Worm (Caenorhabditis elegans) whole organism, L1 larva: ENCODE measurements around the gene F37C12.10.

Experiments
- C04F5.9 ChIP-seq: sonication (generic microtip); optimal IDR thresholded peaks from 2 replicates; lab custom pipeline; 2016; ENCODE audit warnings: missing genetic modification characterization, missing compliant biosample characterization
- aly-2 ChIP-seq: fragments of 150-350 bp; optimal IDR thresholded peaks from 2 replicates; lab custom pipeline; 2014; ENCODE audit warnings: missing biosample characterization, missing genetic modification characterization
- blmp-1 ChIP-seq: fragments of 150-350 bp; optimal IDR thresholded peaks from 2 replicates; lab custom pipeline; 2014; ENCODE audit warnings: missing biosample characterization, missing genetic modification characterization
- ceh-8 ChIP-seq: fragments of 200-800 bp; sonication (Bioruptor generic); optimal IDR thresholded peaks from 2 replicates; lab custom pipeline; 2018; ENCODE audit warnings: mild to moderate bottlenecking, missing genetic modification characterization, moderate library complexity, missing compliant biosample characterization
- ceh-82 ChIP-seq, 3 experiments: fragments of 150-350 bp in 1 of 3; sonication (generic microtip) in 2 of 3; optimal IDR thresholded peaks; 2 replicates each; lab custom pipeline; 2014 to 2017; ENCODE audit warnings: missing biosample characterization in 3 of 3, missing genetic modification characterization in 3 of 3
- ces-1 ChIP-seq: fragments of 150-350 bp; optimal IDR thresholded peaks from 2 replicates; lab custom pipeline; 2014; ENCODE audit warnings: missing biosample characterization, missing genetic modification reagents, missing genetic modification characterization
- dpl-1 ChIP-seq, 3 experiments: fragments of 150-350 bp in 2 of 3; sonication (generic microtip) in 1 of 3; optimal IDR thresholded peaks; 2 replicates each; lab custom pipeline; 2014 to 2017; ENCODE audit warnings: missing biosample characterization in 3 of 3, missing genetic modification characterization in 3 of 3, missing genetic modification reagents in 3 of 3
- efl-1 ChIP-seq, 4 experiments: fragments of 150-350 bp; optimal IDR thresholded peaks in 3 of 4; peaks in 1 of 4; 1 replicate in 1 of 4; 2 replicates in 3 of 4; lab custom pipeline; 2014; ENCODE audit warnings: missing biosample characterization in 2 of 4, missing genetic modification characterization in 2 of 4, missing genetic modification reagents in 2 of 4
- egl-27 ChIP-seq, 2 experiments: fragments of 150-350 bp in 1 of 2; sonication (generic microtip); optimal IDR thresholded peaks; 3 replicates each; lab custom pipeline; 2017 to 2018; ENCODE audit warnings: missing biosample characterization in 2 of 2, missing genetic modification characterization in 2 of 2, missing genetic modification reagents in 2 of 2
- elt-2 ChIP-seq: sonication (generic microtip); optimal IDR thresholded peaks from 2 replicates; lab custom pipeline; 2016; ENCODE audit warnings: missing genetic modification characterization, mild to moderate bottlenecking, inconsistent platforms, missing compliant biosample characterization, missing genetic modification reagents
- fkh-8 ChIP-seq: sonication (generic microtip); optimal IDR thresholded peaks from 2 replicates; lab custom pipeline; 2016; ENCODE audit warnings: mild to moderate bottlenecking, missing genetic modification characterization, missing compliant biosample characterization
- fos-1 ChIP-seq: fragments of 150-350 bp; optimal IDR thresholded peaks from 2 replicates; lab custom pipeline; 2014; ENCODE audit warnings: missing biosample characterization, missing genetic modification characterization
- isw-1 ChIP-seq: fragments of 200-800 bp; sonication (Bioruptor generic); IDR thresholded peaks from 2 replicates; pipeline ENCODE4 v1.3.6; 2022; ENCODE audit warnings: missing genetic modification characterization, missing compliant biosample characterization
- jun-1 ChIP-seq: fragments of 150-350 bp; optimal IDR thresholded peaks from 2 replicates; lab custom pipeline; 2014; ENCODE audit warnings: missing biosample characterization, missing genetic modification reagents, missing genetic modification characterization
- lin-13 ChIP-seq: fragments of 150-350 bp; optimal IDR thresholded peaks from 2 replicates; lab custom pipeline; 2014; ENCODE audit warnings: missing biosample characterization, missing genetic modification reagents, missing genetic modification characterization
- lin-14 ChIP-seq: fragments of 200-800 bp; sonication (Bioruptor generic); optimal IDR thresholded peaks from 2 replicates; lab custom pipeline; 2018; ENCODE audit warnings: mild to moderate bottlenecking, missing genetic modification characterization, moderate library complexity, missing compliant biosample characterization
- lin-15B ChIP-seq: fragments of 150-350 bp; sonication (generic microtip); optimal IDR thresholded peaks from 3 replicates; lab custom pipeline; 2014; ENCODE audit warnings: missing biosample characterization, missing genetic modification characterization
- lin-35 ChIP-seq, 2 experiments: fragments of 150-350 bp; optimal IDR thresholded peaks; 2 replicates each; lab custom pipeline; 2014; ENCODE audit warnings: missing biosample characterization in 2 of 2, missing genetic modification characterization in 2 of 2, missing genetic modification reagents in 2 of 2
- lin-39 ChIP-seq: fragments of 150-350 bp; optimal IDR thresholded peaks from 2 replicates; lab custom pipeline; 2014; ENCODE audit warnings: missing biosample characterization, missing genetic modification reagents, missing genetic modification characterization
- lsy-2 ChIP-seq, 2 experiments: fragments of 150-350 bp; optimal IDR thresholded peaks; 2 replicates each; lab custom pipeline; 2014; ENCODE audit warnings: missing biosample characterization in 2 of 2, missing genetic modification characterization in 2 of 2
- mdl-1 ChIP-seq, 2 experiments: fragments of 150-350 bp; optimal IDR thresholded peaks; 2 replicates each; lab custom pipeline; 2014 to 2017; ENCODE audit warnings: missing biosample characterization in 2 of 2, missing genetic modification characterization in 2 of 2, inconsistent platforms in 1 of 2
- mef-2 ChIP-seq: fragments of 150-350 bp; optimal IDR thresholded peaks from 2 replicates; lab custom pipeline; 2014; ENCODE audit warnings: missing biosample characterization, missing genetic modification characterization
- mep-1 ChIP-seq: fragments of 150-350 bp; optimal IDR thresholded peaks from 2 replicates; lab custom pipeline; 2014; ENCODE audit warnings: missing biosample characterization, missing genetic modification characterization
- nhr-20 ChIP-seq: sonication (generic microtip); optimal IDR thresholded peaks from 2 replicates; lab custom pipeline; 2016; ENCODE audit warnings: mild to moderate bottlenecking, missing genetic modification characterization, missing compliant biosample characterization
- nhr-237 ChIP-seq: fragments of 150-350 bp; optimal IDR thresholded peaks from 2 replicates; lab custom pipeline; 2014; ENCODE audit warnings: missing biosample characterization, missing genetic modification characterization
- nhr-71 ChIP-seq: sonication (generic microtip); optimal IDR thresholded peaks from 2 replicates; lab custom pipeline; 2016; ENCODE audit warnings: mild to moderate bottlenecking, missing genetic modification characterization, moderate library complexity, missing compliant biosample characterization
- nhr-76 ChIP-seq: sonication (generic microtip); optimal IDR thresholded peaks from 2 replicates; lab custom pipeline; 2017; ENCODE audit warnings: missing biosample characterization, missing genetic modification characterization
- nhr-84 ChIP-seq: sonication (generic microtip); optimal IDR thresholded peaks from 2 replicates; lab custom pipeline; 2017; ENCODE audit warnings: missing biosample characterization, missing genetic modification characterization
- nhr-85 ChIP-seq: sonication (generic microtip); peaks from one replicate; lab custom pipeline; 2016; ENCODE audit warnings: missing genetic modification characterization, inconsistent platforms, missing compliant biosample characterization
- nhr-90 ChIP-seq: sonication (generic microtip); optimal IDR thresholded peaks from 2 replicates; lab custom pipeline; 2016; ENCODE audit warnings: mild to moderate bottlenecking, missing genetic modification characterization, missing compliant biosample characterization; ENCODE audit not compliant: poor library complexity
- pag-3 ChIP-seq: sonication (generic microtip); optimal IDR thresholded peaks from 2 replicates; lab custom pipeline; 2017; ENCODE audit warnings: missing genetic modification characterization, mild to moderate bottlenecking, missing compliant biosample characterization, antibody characterized with exemption, borderline replicate concordance; ENCODE audit not compliant: insufficient read depth
- pqm-1 ChIP-seq: sonication (generic microtip); optimal IDR thresholded peaks from 3 replicates; lab custom pipeline; 2017; ENCODE audit warnings: missing biosample characterization, missing genetic modification characterization
- skn-1 ChIP-seq: fragments of 150-350 bp; optimal IDR thresholded peaks from 2 replicates; lab custom pipeline; 2014; ENCODE audit warnings: missing biosample characterization, missing genetic modification characterization
- sup-37 ChIP-seq: fragments of 200-800 bp; sonication (Bioruptor generic); optimal IDR thresholded peaks from 2 replicates; lab custom pipeline; 2018; ENCODE audit warnings: mild to moderate bottlenecking, missing genetic modification characterization, missing compliant biosample characterization
- swsn-7 ChIP-seq: sonication (generic microtip); optimal IDR thresholded peaks from 2 replicates; lab custom pipeline; 2016; ENCODE audit warnings: missing genetic modification characterization, missing compliant biosample characterization
- tbx-2 ChIP-seq: sonication (generic microtip); optimal IDR thresholded peaks from 2 replicates; lab custom pipeline; 2016; ENCODE audit warnings: missing genetic modification characterization, missing compliant biosample characterization
- unc-130 ChIP-seq: fragments of 150-350 bp; optimal IDR thresholded peaks from 2 replicates; lab custom pipeline; 2017; ENCODE audit warnings: missing biosample characterization, missing genetic modification characterization, inconsistent platforms
- vab-15 ChIP-seq: sonication (generic microtip); optimal IDR thresholded peaks from 2 replicates; lab custom pipeline; 2017; ENCODE audit warnings: missing genotype, mild to moderate bottlenecking, missing genetic modification characterization, missing compliant biosample characterization
- xbp-1 ChIP-seq: sonication (generic microtip); optimal IDR thresholded peaks from 2 replicates; lab custom pipeline; 2016; ENCODE audit warnings: missing genetic modification characterization, missing compliant biosample characterization
- zip-4 ChIP-seq: fragments of 200-800 bp; sonication (Bioruptor generic); optimal IDR thresholded peaks from 2 replicates; lab custom pipeline; 2018; ENCODE audit warnings: mild to moderate bottlenecking, missing genetic modification characterization, moderate library complexity, missing compliant biosample characterization
- ztf-11 ChIP-seq, 2 experiments: sonication (generic microtip); optimal IDR thresholded peaks; 2 replicates each; lab custom pipeline; 2016 to 2017; ENCODE audit warnings: missing genetic modification characterization in 2 of 2, missing biosample characterization in 1 of 2, missing compliant biosample characterization in 1 of 2

Gene F37C12.10

ce11 chrIII:7166664-7167567 is 21.3 kb downstream of the F37C12.10 start (continued):
- no peak for TF ChIP-seq zip-4
- TF ChIP-seq nhr-20: no peak
- TF ChIP-seq nhr-76 (tag; lab: Kevin White, UChicago): no peak

DNA sequence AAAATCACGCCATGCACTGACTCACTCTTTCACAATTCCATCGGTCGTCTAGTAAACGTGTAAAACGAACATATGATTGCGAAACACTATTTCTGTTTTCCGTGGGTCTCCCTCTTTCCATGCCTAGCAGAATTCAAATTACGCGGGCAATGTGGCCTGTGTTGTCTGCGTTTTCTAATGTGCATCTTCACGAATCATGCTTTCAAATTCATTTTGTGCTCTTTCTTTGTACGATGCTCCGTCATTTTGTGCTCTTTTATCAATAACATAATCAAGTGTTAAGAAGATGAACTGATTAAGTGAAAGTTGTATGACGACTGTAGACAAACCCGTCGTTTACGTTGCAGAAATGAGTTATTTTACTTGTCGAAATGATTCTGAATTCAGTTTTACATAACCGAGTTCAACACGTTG is 22.4 kb downstream of the F37C12.10 start:
- TF ChIP-seq nhr-85 (tag; lab: Kevin White, UChicago) (no peak), xbp-1 (tag; lab: Kevin White, UChicago) (peak; percentile 77), efl-1 (optimal IDR thresholded peaks at IDR 0.05; lab: Kevin White, UChicago) (peak; percentile 37 to 54), efl-1 (GFP tag; optimal IDR thresholded peaks at IDR 0.05 in 1 of 2; lab: Kevin White, UChicago) (peak; percentile 62 to 92), fkh-8 (tag; lab: Kevin White, UChicago) (peak; percentile 3), skn-1 (tag; lab: Kevin White, UChicago) (peak; percentile 82), sup-37 (no peak), nhr-71 (tag; lab: Kevin White, UChicago) (peak; percentile 43), lsy-2 (tag; optimal IDR thresholded peaks at IDR 0.05; lab: Kevin White, UChicago) (peak in 1 of 2 experiments; percentile 47), lin-39 (no peak), lin-15B (tag; lab: Kevin White, UChicago) (peak; percentile 26), lin-35 (GFP tag; optimal IDR thresholded peaks at IDR 0.05; lab: Kevin White, UChicago) (peak; percentile 60 to 77), egl-27 (tag; optimal IDR thresholded peaks at IDR 0.05; lab: Kevin White, UChicago) (peak in 1 of 2 experiments; percentile 23), tbx-2 (tag; lab: Kevin White, UChicago) (no peak), zip-4 (peak; percentile 5), blmp-1 (tag; lab: Kevin White, UChicago) (peak; percentile 53), ceh-82 (tag; optimal IDR thresholded peaks at IDR 0.05; lab: Kevin White, UChicago) (peak in 1 of 3 experiments; percentile 57), jun-1 (tag; lab: Kevin White, UChicago) (peak; percentile 10), nhr-20 (peak; percentile 16), mdl-1 (tag; optimal IDR thresholded peaks at IDR 0.05; lab: Kevin White, UChicago) (peak in 1 of 2 experiments; percentile 11), nhr-237 (tag; lab: Kevin White, UChicago) (no peak), ceh-8 (GFP tag; lab: Kevin White, UChicago) (no peak), nhr-90 (tag; lab: Kevin White, UChicago) (peak; percentile 17), lin-14 (peak; percentile 68), elt-2 (tag; lab: Kevin White, UChicago) (peak; percentile 83), isw-1 (peak; percentile 17; the same call in 1 of the 2 replicates), swsn-7 (tag; lab: Kevin White, UChicago) (peak; percentile 3), dpl-1 (GFP tag; optimal IDR thresholded peaks at IDR 0.05; lab: Kevin White, UChicago) (peak; percentile 39 to 66 (median 52)), mep-1 (tag; lab: Kevin White, UChicago) (peak; percentile 45), vab-15 (no peak), C04F5.9 (no peak)

- TF ChIP-seq aly-2 (tag; lab: Kevin White, UChicago) (no peak), vab-15 (no peak), mdl-1 (tag; optimal IDR thresholded peaks at IDR 0.05; lab: Kevin White, UChicago) (no peak), pqm-1 (no peak), fos-1 (tag; lab: Kevin White, UChicago) (no peak), ces-1 (GFP tag; lab: Kevin White, UChicago) (no peak), C04F5.9 (no peak), mef-2 (no peak), ceh-8 (GFP tag; lab: Kevin White, UChicago) (no peak), pag-3 (no peak), nhr-71 (tag; lab: Kevin White, UChicago) (no peak), unc-130 (tag; lab: Kevin White, UChicago) (no peak), jun-1 (tag; lab: Kevin White, UChicago) (no peak), lin-13 (GFP tag; lab: Kevin White, UChicago) (no peak), ztf-11 (tag; optimal IDR thresholded peaks at IDR 0.05; lab: Kevin White, UChicago) (no peak), nhr-84 (tag; lab: Kevin White, UChicago) (no peak), nhr-237 (tag; lab: Kevin White, UChicago) (no peak)
- TF ChIP-seq, all 84 proteins: peak for 0
Observed at ce11 chrIII:7165276-7165675, 22.9 kb downstream of the F37C12.10 start.
